Comparison of ENCODE assay signal across 2 fruit fly cellular contexts in genomic region chr3L:697055-697427, dm6.
TF ChIP-seq lines count a peak whose summit lies in the region.

No protein-coding gene starts in this region.

- no peak for TF ChIP-seq CTCF in whole organism, embryonic (GFP tag; optimal IDR thresholded peaks at IDR 0.05; lab: Kevin White, UChicago)

TF ChIP-seq in whole organism, embryonic, 481 proteins besides CTCF, POLR2A, EP300 and RAD21:
- TF ChIP-seq onecut (GFP tag; IDR thresholded peaks at IDR 0.05; lab: Robert Waterston, UW) (peak; percentile 36; the same call in 1 of the 2 replicates), CG6854 (GFP tag; optimal IDR thresholded peaks at IDR 0.05; lab: Kevin White, UChicago) (no peak), hbn (GFP tag; IDR thresholded peaks at IDR 0.05; lab: Robert Waterston, UW; ENCODE audit: partially characterized antibody) (no peak), crol (GFP tag; IDR thresholded peaks at IDR 0.05; lab: Robert Waterston, UW) (peak; percentile 64; the same call in 1 of the 2 replicates), chif (GFP tag; optimal IDR thresholded peaks at IDR 0.05; lab: Kevin White, UChicago) (no peak), D (optimal IDR thresholded peaks at IDR 0.05; lab: Kevin White, UChicago) (peak; percentile 80), D (GFP tag; optimal IDR thresholded peaks at IDR 0.05; lab: Kevin White, UChicago) (no peak), CG4730 (GFP tag; IDR thresholded peaks at IDR 0.05; lab: Robert Waterston, UW) (no peak), Xrp1 (GFP tag; IDR thresholded peaks at IDR 0.05; lab: Robert Waterston, UW) (no peak), CG18619 (GFP tag; optimal IDR thresholded peaks at IDR 0.05; lab: Kevin White, UChicago) (no peak), CG2129 (GFP tag; IDR thresholded peaks at IDR 0.05; lab: Robert Waterston, UW; ENCODE audit: partially characterized antibody) (no peak), tx (GFP tag; optimal IDR thresholded peaks at IDR 0.05; lab: Kevin White, UChicago) (no peak), kni (GFP tag; optimal IDR thresholded peaks at IDR 0.05; lab: Kevin White, UChicago) (no peak), CG17361 (GFP tag; IDR thresholded peaks at IDR 0.05; lab: Robert Waterston, UW) (peak; percentile 5; the same call in 1 of the 3 replicates), tin (GFP tag; optimal IDR thresholded peaks at IDR 0.05; lab: Kevin White, UChicago) (no peak), CG4424 (GFP tag; optimal IDR thresholded peaks at IDR 0.05; lab: Kevin White, UChicago) (no peak), cato (GFP tag; optimal IDR thresholded peaks at IDR 0.05; lab: Kevin White, UChicago; ENCODE audit: borderline replicate concordance) (no peak), CG7556 (GFP tag; optimal IDR thresholded peaks at IDR 0.05; lab: Kevin White, UChicago) (no peak), CG8290 (GFP tag; optimal IDR thresholded peaks at IDR 0.05; lab: Kevin White, UChicago) (no peak), CG8290 (tag; optimal IDR thresholded peaks at IDR 0.05; lab: Kevin White, UChicago) (no peak)

TF ChIP-seq in whole organism, wandering third instar larva, 38 proteins besides CTCF, POLR2A, EP300 and RAD21:
- TF ChIP-seq Hr78 (GFP tag; optimal IDR thresholded peaks at IDR 0.05; lab: Kevin White, UChicago), result no peak
- no peak for TF ChIP-seq Rel (GFP tag; optimal IDR thresholded peaks at IDR 0.05; lab: Kevin White, UChicago)
- peak; percentile 86 for TF ChIP-seq Rel (tag; optimal IDR thresholded peaks at IDR 0.05; lab: Kevin White, UChicago)
